Fruit fly (Drosophila melanogaster) whole organism, embryonic: ENCODE measurements around the gene CG13247.
A peak's percentile ranks its signal among the peaks of the same experiment; 100 is the strongest.

Experiments used
- Bgb ChIP-seq: fragments of 200-800 bp; sonication (Bioruptor generic); IDR thresholded peaks from 2 replicates; pipeline ENCODE4 v1.3.6; 2022; ENCODE audit warnings: missing biosample characterization, missing genetic modification characterization; ENCODE audit not compliant: partially characterized antibody
- CG1024 ChIP-seq: fragments of 200-800 bp; sonication (Bioruptor generic); IDR thresholded peaks from 2 replicates; pipeline ENCODE4 v1.3.6; 2022; ENCODE audit warnings: missing biosample characterization, missing genetic modification characterization
- CG11247 ChIP-seq: fragments of 200-800 bp; sonication (Bioruptor generic); IDR thresholded peaks from 2 replicates; pipeline ENCODE4 v1.3.6; 2022; ENCODE audit warnings: missing biosample characterization, missing genetic modification characterization
- CG14441 ChIP-seq: fragments of 200-800 bp; sonication (Bioruptor generic); IDR thresholded peaks from 2 replicates; pipeline ENCODE4 v1.3.6; 2022; ENCODE audit warnings: missing biosample characterization, missing genetic modification characterization
- CG15479 ChIP-seq: fragments of 200-800 bp; sonication (Bioruptor generic); optimal IDR thresholded peaks from 3 replicates; lab custom pipeline; 2019; ENCODE audit warnings: missing biosample characterization, mild to moderate bottlenecking, missing genetic modification characterization, moderate library complexity
- CG1602 ChIP-seq: fragments of 200-800 bp; sonication (Bioruptor generic); optimal IDR thresholded peaks from 3 replicates; lab custom pipeline; 2016; ENCODE audit warnings: missing biosample characterization, missing genetic modification characterization
- CG16779 ChIP-seq: fragments of 200-800 bp; sonication (Bioruptor generic); IDR thresholded peaks from 2 replicates; pipeline ENCODE4 v1.3.6; 2022; ENCODE audit warnings: missing biosample characterization, missing genetic modification characterization
- CG16815 ChIP-seq: fragments of 200-800 bp; sonication (Bioruptor generic); optimal IDR thresholded peaks from 3 replicates; lab custom pipeline; 2017; ENCODE audit warnings: missing biosample characterization, mild to moderate bottlenecking, missing genetic modification characterization
- CG18011 ChIP-seq: fragments of 200-800 bp; sonication (Bioruptor generic); optimal IDR thresholded peaks from 2 replicates; lab custom pipeline; 2017; ENCODE audit warnings: missing biosample characterization, missing genetic modification characterization, mild to moderate bottlenecking, moderate library complexity, missing genotype
- CG1832 ChIP-seq: fragments of 200-800 bp; sonication (Bioruptor generic); optimal IDR thresholded peaks from 2 replicates; lab custom pipeline; 2017; ENCODE audit warnings: missing biosample characterization, mild to moderate bottlenecking, missing genetic modification characterization, inconsistent platforms
- CG18619 ChIP-seq: fragments of 200-800 bp; sonication (Bioruptor generic); optimal IDR thresholded peaks from 3 replicates; lab custom pipeline; 2017; ENCODE audit warnings: missing biosample characterization, mild to moderate bottlenecking, missing genetic modification characterization
- CG18764 ChIP-seq: fragments of 200-800 bp; sonication (Bioruptor generic); optimal IDR thresholded peaks from 3 replicates; lab custom pipeline; 2016; ENCODE audit warnings: missing biosample characterization, missing genetic modification characterization
- CG3065 ChIP-seq: fragments of 200-800 bp; sonication (Bioruptor generic); optimal IDR thresholded peaks from 2 replicates; lab custom pipeline; 2016; ENCODE audit warnings: missing biosample characterization, missing genetic modification characterization
- CG31388 ChIP-seq: fragments of 200-800 bp; sonication (Bioruptor generic); optimal IDR thresholded peaks from 2 replicates; lab custom pipeline; 2016; ENCODE audit warnings: missing biosample characterization, missing genetic modification characterization
- CG34422 ChIP-seq: fragments of 200-800 bp; sonication (Bioruptor generic); IDR thresholded peaks from 3 replicates; pipeline ENCODE4 v1.3.6; 2022; ENCODE audit warnings: missing biosample characterization, missing genetic modification characterization
- CG3995 ChIP-seq: fragments of 200-800 bp; sonication (Bioruptor generic); optimal IDR thresholded peaks from 3 replicates; lab custom pipeline; 2016; ENCODE audit warnings: missing biosample characterization, missing genetic modification characterization
- CG43689 ChIP-seq: fragments of 200-800 bp; sonication (Bioruptor generic); IDR thresholded peaks from 2 replicates; pipeline ENCODE4 v1.3.6; 2022; ENCODE audit warnings: missing biosample characterization, missing genetic modification characterization
- CG4404 ChIP-seq: fragments of 200-800 bp; sonication (Bioruptor generic); IDR thresholded peaks from 2 replicates; pipeline ENCODE4 v1.3.6; 2022; ENCODE audit warnings: missing biosample characterization, missing genetic modification characterization
- CG4730 ChIP-seq: fragments of 200-800 bp; sonication (Bioruptor generic); IDR thresholded peaks from 2 replicates; pipeline ENCODE4 v1.3.6; 2022; ENCODE audit warnings: missing biosample characterization, missing genetic modification characterization
- CG8388 ChIP-seq: fragments of 200-800 bp; sonication (Bioruptor generic); optimal IDR thresholded peaks from 2 replicates; lab custom pipeline; 2019; ENCODE audit warnings: missing biosample characterization, mild to moderate bottlenecking, missing genetic modification characterization, moderate library complexity
- CG9609 ChIP-seq: fragments of 200-800 bp; sonication (Bioruptor generic); optimal IDR thresholded peaks from 3 replicates; lab custom pipeline; 2016; ENCODE audit warnings: missing biosample characterization, missing genetic modification characterization
- CTCF ChIP-seq: fragments of 200-800 bp; sonication (Bioruptor generic); optimal IDR thresholded peaks from 2 replicates; lab custom pipeline; 2017; ENCODE audit warnings: missing biosample characterization, mild to moderate bottlenecking, missing genetic modification characterization, moderate library complexity
- Camta ChIP-seq: fragments of 200-800 bp; sonication (Bioruptor generic); optimal IDR thresholded peaks from 2 replicates; lab custom pipeline; 2016; ENCODE audit warnings: missing biosample characterization, missing genetic modification characterization
- D19A ChIP-seq: fragments of 200-800 bp; optimal IDR thresholded peaks from 3 replicates; lab custom pipeline; 2019; ENCODE audit warnings: missing biosample characterization, mild to moderate bottlenecking, missing genetic modification characterization, moderate library complexity
- Dip2 ChIP-seq: fragments of 200-800 bp; sonication (Bioruptor generic); IDR thresholded peaks from 2 replicates; pipeline ENCODE4 v1.3.6; 2022; ENCODE audit warnings: missing biosample characterization, missing genetic modification characterization
- ERR ChIP-seq: fragments of 200-800 bp; sonication (Bioruptor generic); optimal IDR thresholded peaks from 2 replicates; lab custom pipeline; 2016; ENCODE audit warnings: missing biosample characterization, missing genetic modification characterization
- Hmx ChIP-seq: fragments of 200-800 bp; sonication (Bioruptor generic); optimal IDR thresholded peaks from 2 replicates; lab custom pipeline; 2016; ENCODE audit warnings: missing biosample characterization, missing genetic modification characterization
- Hr51 ChIP-seq, 2 experiments: fragments of 200-800 bp; sonication (Bioruptor generic); optimal IDR thresholded peaks; 2 replicates in 1 of 2; 3 replicates in 1 of 2; lab custom pipeline; 2016 to 2018; ENCODE audit warnings: missing biosample characterization in 2 of 2, missing genetic modification characterization in 2 of 2, mild to moderate bottlenecking in 1 of 2, moderate library complexity in 1 of 2
- Hr78 ChIP-seq, 2 experiments: fragments of 200-800 bp in 1 of 2; fragments of >200 bp in 1 of 2; sonication (Bioruptor generic) in 1 of 2; optimal IDR thresholded peaks; 2 replicates each; lab custom pipeline; 2017 to 2019; ENCODE audit warnings: missing biosample characterization in 2 of 2, missing genetic modification characterization in 2 of 2, mild to moderate bottlenecking in 1 of 2, moderate library complexity in 1 of 2
- Hsf ChIP-seq: fragments of 200-800 bp; sonication (Bioruptor generic); optimal IDR thresholded peaks from 3 replicates; lab custom pipeline; 2016; ENCODE audit warnings: missing biosample characterization, missing genetic modification characterization
- Stat92E ChIP-seq, 3 experiments: fragments of >200 bp in 2 of 3; fragments of 200-800 bp in 1 of 3; sonication (Bioruptor generic) in 1 of 3; optimal IDR thresholded peaks; 2 replicates each; lab custom pipeline; 2017 to 2019; ENCODE audit warnings: missing biosample characterization in 3 of 3, missing genetic modification characterization in 3 of 3, mild to moderate bottlenecking in 1 of 3, moderate library complexity in 1 of 3
- btn ChIP-seq: fragments of 200-800 bp; sonication (Bioruptor generic); optimal IDR thresholded peaks from 2 replicates; lab custom pipeline; 2016; ENCODE audit warnings: missing biosample characterization, missing genetic modification characterization
- ci ChIP-seq: fragments of 200-800 bp; sonication (Bioruptor generic); IDR thresholded peaks from 3 replicates; pipeline ENCODE4 v1.3.6; 2022; ENCODE audit warnings: missing biosample characterization, missing genetic modification characterization
- crp ChIP-seq, 2 experiments: fragments of 200-800 bp; sonication (Bioruptor generic); optimal IDR thresholded peaks; 2 replicates in 1 of 2; 3 replicates in 1 of 2; lab custom pipeline; 2017; ENCODE audit warnings: missing biosample characterization in 2 of 2, missing genetic modification characterization in 2 of 2, mild to moderate bottlenecking in 1 of 2, moderate library complexity in 1 of 2
- dan ChIP-seq: fragments of 200-800 bp; sonication (Bioruptor generic); IDR thresholded peaks from 2 replicates; pipeline ENCODE4 v1.3.6; 2022; ENCODE audit warnings: missing biosample characterization, missing genetic modification characterization
- disco-r ChIP-seq: fragments of 200-800 bp; sonication (Bioruptor generic); optimal IDR thresholded peaks from 2 replicates; lab custom pipeline; 2016; ENCODE audit warnings: missing biosample characterization, missing genetic modification characterization
- exex ChIP-seq: fragments of 200-800 bp; sonication (Bioruptor generic); optimal IDR thresholded peaks from 4 replicates; lab custom pipeline; 2018; ENCODE audit warnings: missing biosample characterization, mild to moderate bottlenecking, missing genetic modification characterization, moderate library complexity
- fd3F ChIP-seq: fragments of 200-800 bp; sonication (Bioruptor generic); optimal IDR thresholded peaks from 2 replicates; lab custom pipeline; 2018; ENCODE audit warnings: missing biosample characterization, mild to moderate bottlenecking, missing genetic modification characterization, moderate library complexity
- hb ChIP-seq: fragments of 200-800 bp; sonication (Bioruptor generic); IDR thresholded peaks from 3 replicates; pipeline ENCODE4 v1.3.6; 2022; ENCODE audit warnings: missing biosample characterization, missing genetic modification characterization; ENCODE audit not compliant: partially characterized antibody
- ind ChIP-seq: fragments of 200-800 bp; sonication (Bioruptor generic); optimal IDR thresholded peaks from 3 replicates; lab custom pipeline; 2016; ENCODE audit warnings: missing biosample characterization, missing genetic modification characterization
- lab ChIP-seq: fragments of 200-800 bp; sonication (Bioruptor generic); optimal IDR thresholded peaks from 3 replicates; lab custom pipeline; 2017; ENCODE audit warnings: missing biosample characterization, missing genetic modification characterization, mild to moderate bottlenecking, moderate library complexity, missing genetic modification reagents
- luna ChIP-seq: fragments of 200-800 bp; sonication (Bioruptor generic); optimal IDR thresholded peaks from 2 replicates; lab custom pipeline; 2016; ENCODE audit warnings: missing biosample characterization, missing genetic modification characterization
- mld ChIP-seq: fragments of 200-800 bp; sonication (Bioruptor generic); IDR thresholded peaks from 3 replicates; pipeline ENCODE4 v1.3.6; 2022; ENCODE audit warnings: missing biosample characterization, missing genetic modification characterization; ENCODE audit not compliant: partially characterized antibody
- nerfin-2 ChIP-seq: fragments of 200-800 bp; sonication (Bioruptor generic); IDR thresholded peaks from 2 replicates; pipeline ENCODE4 v1.3.6; 2022; ENCODE audit warnings: missing biosample characterization, missing genetic modification characterization; ENCODE audit not compliant: partially characterized antibody
- pfk ChIP-seq: fragments of 200-800 bp; sonication (Bioruptor generic); optimal IDR thresholded peaks from 2 replicates; lab custom pipeline; 2018; ENCODE audit warnings: missing biosample characterization, mild to moderate bottlenecking, missing genetic modification characterization, moderate library complexity
- sc ChIP-seq, 3 experiments: fragments of >200 bp in 2 of 3; fragments of 200-800 bp in 1 of 3; sonication (Bioruptor generic) in 1 of 3; optimal IDR thresholded peaks; 2 replicates in 2 of 3; 3 replicates in 1 of 3; lab custom pipeline; 2017; ENCODE audit warnings: mild to moderate bottlenecking in 1 of 3, missing biosample characterization in 1 of 3, missing genetic modification characterization in 1 of 3, missing genetic modification reagents in 1 of 3
- seq ChIP-seq: fragments of 200-800 bp; sonication (Bioruptor generic); IDR thresholded peaks from 2 replicates; pipeline ENCODE4 v1.3.6; 2022; ENCODE audit warnings: missing biosample characterization, missing genetic modification characterization
- tap ChIP-seq: fragments of 200-800 bp; optimal IDR thresholded peaks from 3 replicates; lab custom pipeline; 2019; ENCODE audit warnings: missing biosample characterization, mild to moderate bottlenecking, missing genetic modification characterization, moderate library complexity

The CG13247 gene

DNA sequence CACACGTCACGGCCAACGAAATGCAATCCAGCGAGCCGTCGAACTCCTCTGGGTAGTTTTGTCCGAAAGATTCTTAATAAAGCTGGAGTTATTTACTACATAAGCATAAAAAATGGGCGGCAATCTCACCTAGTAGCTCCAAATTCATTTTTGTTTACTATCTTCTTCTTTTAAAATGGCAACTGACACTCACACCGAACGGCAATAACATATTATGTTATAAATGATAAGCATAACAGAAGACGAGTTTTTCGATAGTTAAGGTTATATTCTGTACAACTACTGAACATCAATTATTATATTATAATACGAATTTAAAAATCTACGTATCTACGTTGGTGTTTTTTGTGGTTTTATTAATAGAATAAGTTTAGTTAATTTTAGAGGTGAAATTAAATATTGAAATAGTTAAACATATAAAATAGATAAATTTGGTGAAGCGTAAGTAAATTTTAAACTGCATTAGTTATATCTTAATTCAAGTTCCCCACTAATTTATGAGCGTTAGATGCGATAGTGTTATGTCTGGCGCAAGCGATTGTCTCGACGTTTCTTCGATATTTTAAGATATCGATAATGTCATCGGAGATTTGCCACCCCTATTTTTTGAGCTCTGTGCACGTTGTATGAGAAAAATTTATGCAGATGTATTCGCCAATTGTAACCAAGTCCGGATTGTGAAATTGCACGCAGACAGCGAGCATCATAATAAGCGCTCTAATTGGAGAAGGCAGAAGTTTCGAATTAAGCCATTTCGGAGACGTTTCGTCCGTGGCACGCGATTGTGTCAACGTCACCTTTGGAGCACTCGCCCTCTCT, 22.1 kb upstream of the CG13247 start, which contains the start of the genes Rbbp5 and eRF1 (continued):
- no peak for TF ChIP-seq btn (GFP tag; lab: Kevin White, UChicago)
- TF ChIP-seq disco-r (GFP tag; lab: Kevin White, UChicago): no peak
- peak; percentile 30 for TF ChIP-seq Camta (GFP tag; lab: Kevin White, UChicago)
- TF ChIP-seq CG4730 (GFP tag; lab: Robert Waterston, UW): peak; percentile 75
- TF ChIP-seq nerfin-2 (GFP tag; lab: Robert Waterston, UW): peak; percentile 87
- TF ChIP-seq CG11247 (GFP tag; lab: Robert Waterston, UW): no peak
- TF ChIP-seq Stat92E (GFP tag; optimal IDR thresholded peaks at IDR 0.05; lab: Kevin White, UChicago): no peak
- TF ChIP-seq CG3065 (GFP tag; lab: Kevin White, UChicago): peak; percentile 20
- peak; percentile 40 for TF ChIP-seq CG18619
- TF ChIP-seq sc (optimal IDR thresholded peaks at IDR 0.05; lab: Kevin White, UChicago): no peak
- peak; percentile 7 for TF ChIP-seq sc (GFP tag; optimal IDR thresholded peaks at IDR 0.05; lab: Kevin White, UChicago)
- TF ChIP-seq CG15479 (GFP tag; lab: Kevin White, UChicago): peak; percentile 74
- TF ChIP-seq CTCF: no peak
- TF ChIP-seq CG8388: peak; percentile 72
- peak; percentile 16 for TF ChIP-seq ERR
- TF ChIP-seq Hsf (GFP tag; lab: Kevin White, UChicago): peak; percentile 68
- no peak for TF ChIP-seq D19A (tag; lab: Kevin White, UChicago)
- no peak for TF ChIP-seq dan (GFP tag; lab: Robert Waterston, UW)
- no peak for TF ChIP-seq CG1832 (GFP tag; lab: Kevin White, UChicago)
- peak; percentile 87 for TF ChIP-seq CG34422 (GFP tag; lab: Robert Waterston, UW)
- TF ChIP-seq hb (GFP tag; lab: Robert Waterston, UW): peak; percentile 85
- peak; percentile 41; the same call in 1 of the 2 replicates for TF ChIP-seq seq (GFP tag; lab: Robert Waterston, UW)
- TF ChIP-seq Dip2 (GFP tag; lab: Robert Waterston, UW): no peak
- peak; percentile 65 for TF ChIP-seq CG31388 (GFP tag; lab: Kevin White, UChicago)
- TF ChIP-seq Hr51 (GFP tag; optimal IDR thresholded peaks at IDR 0.05; lab: Kevin White, UChicago): peak; percentile 39 to 68
- peak; percentile 82 for TF ChIP-seq ind
- TF ChIP-seq luna: peak; percentile 5
- TF ChIP-seq pfk (GFP tag; lab: Kevin White, UChicago): no peak
- TF ChIP-seq CG16815: peak; percentile 58
- peak in 1 of 2 experiments; percentile 17 for TF ChIP-seq crp (GFP tag; optimal IDR thresholded peaks at IDR 0.05; lab: Kevin White, UChicago)
- TF ChIP-seq CG18764: peak; percentile 71
- peak; percentile 43; the same call in 1 of the 2 replicates for TF ChIP-seq CG43689
- no peak for TF ChIP-seq CG4404 (GFP tag; lab: Robert Waterston, UW)
- TF ChIP-seq tap: no peak
- peak; percentile 55 for TF ChIP-seq CG9609 (GFP tag; lab: Kevin White, UChicago)
- TF ChIP-seq CG1024 (GFP tag; lab: Robert Waterston, UW): peak; percentile 42; the same call in 1 of the 2 replicates
- TF ChIP-seq CG16779 (GFP tag; lab: Robert Waterston, UW): no peak
- peak; percentile 25 for TF ChIP-seq CG3995 (GFP tag; lab: Kevin White, UChicago)
- no peak for TF ChIP-seq Hr78 (GFP tag; optimal IDR thresholded peaks at IDR 0.05; lab: Kevin White, UChicago)
- peak; percentile 28 for TF ChIP-seq exex (tag; lab: Kevin White, UChicago)
- peak; percentile 90 for TF ChIP-seq Bgb
- TF ChIP-seq CG1602: peak; percentile 57
- TF ChIP-seq CG14441 (GFP tag; lab: Robert Waterston, UW): peak; percentile 75
- TF ChIP-seq ci (GFP tag; lab: Robert Waterston, UW): no peak
- TF ChIP-seq CG18011: no peak
- TF ChIP-seq Hmx: peak; percentile 11
- peak; percentile 91 for TF ChIP-seq mld
- peak; percentile 57 for TF ChIP-seq fd3F (GFP tag; lab: Kevin White, UChicago)
- TF ChIP-seq lab: peak; percentile 74
